Worm (Caenorhabditis elegans): ENCODE measurements around the gene F58H1.3.

ce11 chrV:11897604-11898003 lies 36.2 kb upstream of the F58H1.3 start:
- TF ChIP-seq lin-39 (tag; optimal IDR thresholded peaks at IDR 0.05) (no peak), hlh-17 (GFP tag; optimal IDR thresholded peaks at IDR 0.05; ENCODE audit: borderline replicate concordance) (no peak), nhr-237 (tag; optimal IDR thresholded peaks at IDR 0.05) (no peak), aly-2 (tag; optimal IDR thresholded peaks at IDR 0.05) (no peak), nhr-20 (tag; optimal IDR thresholded peaks at IDR 0.05) (no peak), pqm-1 (tag; optimal IDR thresholded peaks at IDR 0.05) (no peak), elt-3 (tag; optimal IDR thresholded peaks at IDR 0.05) (no peak), ceh-82 (tag; optimal IDR thresholded peaks at IDR 0.05) (no peak), nhr-71 (tag; optimal IDR thresholded peaks at IDR 0.05) (no peak), nhr-90 (tag; optimal IDR thresholded peaks at IDR 0.05; ENCODE audit: poor library complexity) (no peak)

Measured in whole organism, L1 larva.